Worm (Caenorhabditis elegans) whole organism, dauer: ENCODE results near the gene C13C4.7.

ENCODE experiments used
- unc-62 ChIP-seq: sonication (generic microtip); optimal IDR thresholded peaks from 2 replicates; lab custom pipeline; 2017; ENCODE audit warnings: missing biosample characterization, missing genetic modification reagents, missing genetic modification characterization

Gene C13C4.7

ce11 chrV:12115150-12115549 is 5.1 kb downstream of the C13C4.7 start:
- no peak for TF ChIP-seq unc-62 (GFP tag; lab: Kevin White, UChicago)

- TF ChIP-seq unc-62 (GFP tag; lab: Kevin White, UChicago), result no peak
Measured at ce11 chrV:12114693-12115092, 5.6 kb downstream of the C13C4.7 start, which contains the start of gene spin-1. Gene spin-1, plus strand, starts transcription at chrV:12114993.

ce11 chrV:12113726-12114125 is 6.6 kb downstream of the C13C4.7 start:
- no peak for TF ChIP-seq unc-62 (GFP tag; lab: Kevin White, UChicago)

- TF ChIP-seq unc-62 (GFP tag; lab: Kevin White, UChicago), result no peak
Measured at ce11 chrV:12111452-12111851, 8.8 kb downstream of the C13C4.7 start, which contains the start of gene lhpp-1. Gene lhpp-1, minus strand, starts transcription at chrV:12111805.

ce11 chrV:12106841-12107240 is 13.4 kb downstream of the C13C4.7 start, which contains the start of gene nhr-136:
Gene nhr-136, plus strand, starts transcription at chrV:12107141.
- TF ChIP-seq unc-62 (GFP tag; lab: Kevin White, UChicago), result no peak

ce11 chrV:12103920-12104319 is 16.4 kb downstream of the C13C4.7 start, which contains the start of gene nhr-153:
Gene nhr-153, plus strand, starts transcription at chrV:12104220.
- TF ChIP-seq unc-62 (GFP tag; lab: Kevin White, UChicago), result no peak

ce11 chrV:12100794-12101343 is 19.4 kb downstream of the C13C4.7 start, which contains the start of gene nhr-154:
Gene nhr-154, plus strand, starts transcription at chrV:12101293.
- TF ChIP-seq unc-62 (GFP tag; lab: Kevin White, UChicago), result no peak

- TF ChIP-seq unc-62 (GFP tag; lab: Kevin White, UChicago), result no peak
Measured at ce11 chrV:12098123-12098522, 22.2 kb downstream of the C13C4.7 start, which contains the start of gene nhr-209. Gene nhr-209, plus strand, starts transcription at chrV:12098149.

- no peak for TF ChIP-seq unc-62 (GFP tag; lab: Kevin White, UChicago)
Measured at ce11 chrV:12095865-12096264, 24.4 kb downstream of the C13C4.7 start, which contains the start of gene nhr-207. Gene nhr-207, plus strand, starts transcription at chrV:12096146.

- TF ChIP-seq unc-62 (GFP tag; lab: Kevin White, UChicago), result no peak
Measured at ce11 chrV:12094030-12094429, 26.3 kb downstream of the C13C4.7 start, which contains the start of gene nhr-208. Gene nhr-208, plus strand, starts transcription at chrV:12094317.

ce11 chrV:12091759-12092158 is 28.5 kb downstream of the C13C4.7 start, which contains the start of gene nhr-206:
Gene nhr-206, plus strand, starts transcription at chrV:12092006.
- TF ChIP-seq unc-62 (GFP tag; lab: Kevin White, UChicago), result no peak

- no peak for TF ChIP-seq unc-62 (GFP tag; lab: Kevin White, UChicago)
Measured at ce11 chrV:12088773-12089172, 31.5 kb downstream of the C13C4.7 start, which contains the start of gene R07B7.12. Gene R07B7.12, plus strand, starts transcription at chrV:12089073.

ce11 chrV:12086934-12087333 is 33.3 kb downstream of the C13C4.7 start, which contains the start of gene gana-1:
Gene gana-1, plus strand, starts transcription at chrV:12087234.
- no peak for TF ChIP-seq unc-62 (GFP tag; lab: Kevin White, UChicago)

ce11 chrV:12085867-12086634 is 34.2 kb downstream of the C13C4.7 start:
- no peak for TF ChIP-seq unc-62 (GFP tag; lab: Kevin White, UChicago)

ce11 chrV:12084216-12084615 is 36.1 kb downstream of the C13C4.7 start, which contains the start of gene R07B7.8:
Gene R07B7.8, minus strand, starts transcription at chrV:12084316.
- no peak for TF ChIP-seq unc-62 (GFP tag; lab: Kevin White, UChicago)

ce11 chrV:12082932-12083331 is 37.3 kb downstream of the C13C4.7 start, which contains the start of gene R07B7.10:
Gene R07B7.10, plus strand, starts transcription at chrV:12083216.
- TF ChIP-seq unc-62 (GFP tag; lab: Kevin White, UChicago), result no peak
